Fruit fly (Drosophila melanogaster) whole organism, prepupa: Measurements from ENCODE around the gene CG15387.

ENCODE experiments used
- Blimp-1 ChIP-seq: fragments of 200-800 bp; sonication (Bioruptor generic); optimal IDR thresholded peaks from 3 replicates; lab custom pipeline; 2017; ENCODE audit warnings: missing biosample characterization, missing genetic modification characterization, mild to moderate bottlenecking, moderate library complexity, missing genetic modification reagents
- CG10669 ChIP-seq: fragments of 200-800 bp; sonication (Bioruptor generic); optimal IDR thresholded peaks from 3 replicates; lab custom pipeline; 2018; ENCODE audit warnings: missing biosample characterization, mild to moderate bottlenecking, missing genetic modification characterization, moderate library complexity
- CG11294 ChIP-seq: fragments of 200-800 bp; sonication (Bioruptor generic); IDR thresholded peaks from 2 replicates; pipeline ENCODE4 v1.3.6; 2022; ENCODE audit warnings: missing biosample characterization, missing genetic modification characterization
- CG11762 ChIP-seq: fragments of 200-800 bp; sonication (Bioruptor generic); optimal IDR thresholded peaks from 3 replicates; lab custom pipeline; 2016; ENCODE audit warnings: missing biosample characterization, missing genetic modification characterization; ENCODE audit not compliant: insufficient read depth
- CG15336 ChIP-seq: fragments of 200-800 bp; sonication (Bioruptor generic); IDR thresholded peaks from 2 replicates; pipeline ENCODE4 v1.3.6; 2022; ENCODE audit warnings: missing biosample characterization, missing genetic modification characterization
- CG16779 ChIP-seq: fragments of 200-800 bp; sonication (Bioruptor generic); optimal IDR thresholded peaks from 3 replicates; lab custom pipeline; 2017; ENCODE audit warnings: missing biosample characterization, mild to moderate bottlenecking, missing genetic modification characterization
- CG31627 ChIP-seq: fragments of 200-800 bp; sonication (Bioruptor generic); optimal IDR thresholded peaks from 3 replicates; lab custom pipeline; 2016; ENCODE audit warnings: missing biosample characterization, missing genetic modification characterization
- CG32006 ChIP-seq: fragments of 200-800 bp; sonication (Bioruptor generic); optimal IDR thresholded peaks from 3 replicates; lab custom pipeline; 2017; ENCODE audit warnings: missing biosample characterization, mild to moderate bottlenecking, missing genetic modification characterization
- CG3919 ChIP-seq: fragments of 200-800 bp; sonication (Bioruptor generic); optimal IDR thresholded peaks from 3 replicates; lab custom pipeline; 2016; ENCODE audit warnings: missing biosample characterization, missing genetic modification characterization
- CG6163 ChIP-seq: fragments of 200-800 bp; sonication (Bioruptor generic); IDR thresholded peaks from 3 replicates; pipeline ENCODE4 v1.3.6; 2022; ENCODE audit warnings: missing biosample characterization, missing genetic modification characterization
- CG6276 ChIP-seq: fragments of 200-800 bp; sonication (Bioruptor generic); optimal IDR thresholded peaks from 2 replicates; lab custom pipeline; 2017; ENCODE audit warnings: missing biosample characterization, mild to moderate bottlenecking, missing genetic modification characterization
- CG6792 ChIP-seq: fragments of 200-800 bp; sonication (Bioruptor generic); optimal IDR thresholded peaks from 3 replicates; lab custom pipeline; 2016; ENCODE audit warnings: missing biosample characterization, missing genetic modification characterization
- CG6808 ChIP-seq: fragments of 200-800 bp; sonication (Bioruptor generic); optimal IDR thresholded peaks from 3 replicates; lab custom pipeline; 2017; ENCODE audit warnings: missing biosample characterization, missing genetic modification characterization, mild to moderate bottlenecking, moderate library complexity, missing genetic modification reagents
- CG6854 ChIP-seq: fragments of 200-800 bp; sonication (Bioruptor generic); optimal IDR thresholded peaks from 2 replicates; lab custom pipeline; 2017; ENCODE audit warnings: missing biosample characterization, mild to moderate bottlenecking, missing genetic modification characterization
- CG7368 ChIP-seq: fragments of 200-800 bp; sonication (Bioruptor generic); optimal IDR thresholded peaks from 3 replicates; lab custom pipeline; 2016; ENCODE audit warnings: missing biosample characterization, missing genetic modification characterization
- CG8119 ChIP-seq: fragments of 200-800 bp; sonication (Bioruptor generic); IDR thresholded peaks from 3 replicates; pipeline ENCODE4 v1.3.6; 2022; ENCODE audit warnings: missing biosample characterization, missing genetic modification characterization
- CG9139 ChIP-seq: fragments of 200-800 bp; sonication (Bioruptor generic); optimal IDR thresholded peaks from 3 replicates; lab custom pipeline; 2017; ENCODE audit warnings: missing biosample characterization, mild to moderate bottlenecking, missing genetic modification characterization
- Eip75B ChIP-seq: fragments of 200-800 bp; sonication (Bioruptor generic); optimal IDR thresholded peaks from 3 replicates; lab custom pipeline; 2016; ENCODE audit warnings: missing biosample characterization, missing genetic modification characterization
- Eip78C ChIP-seq: fragments of 200-800 bp; sonication (Bioruptor generic); peaks from one replicate; lab custom pipeline; 2016; ENCODE audit warnings: missing biosample characterization, missing genetic modification characterization
- Eip93F ChIP-seq: fragments of 200-800 bp; sonication (Bioruptor generic); optimal IDR thresholded peaks from 2 replicates; lab custom pipeline; 2016; ENCODE audit warnings: missing biosample characterization, mild to moderate bottlenecking, missing genetic modification characterization
- Ets21C ChIP-seq: fragments of 200-800 bp; sonication (Bioruptor generic); optimal IDR thresholded peaks from 3 replicates; lab custom pipeline; 2016; ENCODE audit warnings: missing biosample characterization, missing genetic modification characterization
- Ets96B ChIP-seq: fragments of 200-800 bp; optimal IDR thresholded peaks from 2 replicates; lab custom pipeline; 2019; ENCODE audit warnings: missing biosample characterization, mild to moderate bottlenecking, missing genetic modification characterization, moderate library complexity
- Gug ChIP-seq: fragments of 200-800 bp; sonication (Bioruptor generic); IDR thresholded peaks from 2 replicates; pipeline ENCODE4 v1.3.6; 2022; ENCODE audit warnings: missing biosample characterization, missing genetic modification characterization
- OdsH ChIP-seq: fragments of 200-800 bp; sonication (Bioruptor generic); optimal IDR thresholded peaks from 3 replicates; lab custom pipeline; 2016; ENCODE audit warnings: missing biosample characterization, missing genetic modification characterization
- Sox102F ChIP-seq: fragments of 200-800 bp; sonication (Bioruptor generic); optimal IDR thresholded peaks from 2 replicates; lab custom pipeline; 2016; ENCODE audit warnings: missing biosample characterization, mild to moderate bottlenecking, missing genetic modification characterization
- Sox14 ChIP-seq: fragments of 200-800 bp; sonication (Bioruptor generic); optimal IDR thresholded peaks from 3 replicates; lab custom pipeline; 2016; ENCODE audit warnings: missing biosample characterization, missing genetic modification characterization
- Sox15 ChIP-seq: fragments of 200-800 bp; sonication (Bioruptor generic); optimal IDR thresholded peaks from 3 replicates; lab custom pipeline; 2016; ENCODE audit warnings: missing biosample characterization, missing genetic modification characterization
- cyc ChIP-seq: fragments of 200-800 bp; sonication (Bioruptor generic); optimal IDR thresholded peaks from 3 replicates; lab custom pipeline; 2016; ENCODE audit warnings: missing biosample characterization, missing genetic modification characterization
- dac ChIP-seq: fragments of 200-800 bp; sonication (Bioruptor generic); optimal IDR thresholded peaks from 2 replicates; lab custom pipeline; 2017; ENCODE audit warnings: missing biosample characterization, mild to moderate bottlenecking, missing genetic modification characterization
- dsx ChIP-seq: fragments of 200-800 bp; optimal IDR thresholded peaks from 3 replicates; lab custom pipeline; 2019; ENCODE audit warnings: missing biosample characterization, mild to moderate bottlenecking, missing genetic modification characterization, moderate library complexity; ENCODE audit not compliant: poor library complexity, severe bottlenecking
- eg ChIP-seq: fragments of 200-800 bp; sonication (Bioruptor generic); IDR thresholded peaks from 3 replicates; pipeline ENCODE4 v1.3.6; 2022; ENCODE audit warnings: missing biosample characterization, missing genetic modification characterization
- fd59A ChIP-seq: fragments of 200-800 bp; sonication (Bioruptor generic); optimal IDR thresholded peaks from 2 replicates; lab custom pipeline; 2017; ENCODE audit warnings: missing biosample characterization, mild to moderate bottlenecking, missing genetic modification characterization, missing genetic modification reagents
- fd85E ChIP-seq: fragments of 200-800 bp; sonication (Bioruptor generic); optimal IDR thresholded peaks from 3 replicates; lab custom pipeline; 2016; ENCODE audit warnings: missing biosample characterization, missing genetic modification characterization
- fkh ChIP-seq: fragments of 200-800 bp; sonication (Bioruptor generic); optimal IDR thresholded peaks from 3 replicates; lab custom pipeline; 2017; ENCODE audit warnings: missing biosample characterization, mild to moderate bottlenecking, missing genetic modification characterization, moderate library complexity
- lz ChIP-seq: fragments of 200-800 bp; sonication (Bioruptor generic); optimal IDR thresholded peaks from 3 replicates; lab custom pipeline; 2016; ENCODE audit warnings: missing biosample characterization, missing genetic modification characterization
- net ChIP-seq: fragments of 200-800 bp; sonication (Bioruptor generic); optimal IDR thresholded peaks from 3 replicates; lab custom pipeline; 2016; ENCODE audit warnings: missing biosample characterization, missing genetic modification characterization
- pdm3 ChIP-seq: fragments of 200-800 bp; sonication (Bioruptor generic); optimal IDR thresholded peaks from 3 replicates; lab custom pipeline; 2016; ENCODE audit warnings: missing biosample characterization, missing genetic modification characterization
- spab ChIP-seq: fragments of 200-800 bp; sonication (Bioruptor generic); optimal IDR thresholded peaks from 2 replicates; lab custom pipeline; 2017; ENCODE audit warnings: missing biosample characterization, mild to moderate bottlenecking, missing genetic modification characterization, missing genetic modification reagents
- ss ChIP-seq, 2 experiments: fragments of 200-800 bp; sonication (Bioruptor generic); optimal IDR thresholded peaks; 2 replicates in 1 of 2; 3 replicates in 1 of 2; lab custom pipeline; 2017 to 2018; ENCODE audit warnings: mild to moderate bottlenecking in 2 of 2, missing biosample characterization in 2 of 2, missing genetic modification characterization in 2 of 2, moderate library complexity in 1 of 2
- svp ChIP-seq: fragments of 200-800 bp; sonication (Bioruptor generic); peaks from one replicate; lab custom pipeline; 2016; ENCODE audit warnings: missing biosample characterization, missing genetic modification characterization
- topi ChIP-seq: fragments of 200-800 bp; sonication (Bioruptor generic); optimal IDR thresholded peaks from 3 replicates; lab custom pipeline; 2016; ENCODE audit warnings: missing biosample characterization, missing genetic modification characterization

Gene CG15387

dm6 chr2L:2227316-2227715 is 1.2 kb upstream of the CG15387 start (continued):
- TF ChIP-seq net (GFP tag; lab: Kevin White, UChicago) = peak; percentile 88
- TF ChIP-seq CG6854 (GFP tag; lab: Kevin White, UChicago) = peak; percentile 30
- peak; percentile 76 for TF ChIP-seq Eip75B (GFP tag; lab: Kevin White, UChicago)
- peak; percentile 68 for TF ChIP-seq Ets21C (GFP tag; lab: Kevin White, UChicago)
- peak; percentile 68 for TF ChIP-seq dac (GFP tag; lab: Kevin White, UChicago)
- TF ChIP-seq fd59A = peak; percentile 58
- no peak for TF ChIP-seq Eip93F
- peak; percentile 81 for TF ChIP-seq CG6792 (GFP tag; lab: Kevin White, UChicago)

DNA sequence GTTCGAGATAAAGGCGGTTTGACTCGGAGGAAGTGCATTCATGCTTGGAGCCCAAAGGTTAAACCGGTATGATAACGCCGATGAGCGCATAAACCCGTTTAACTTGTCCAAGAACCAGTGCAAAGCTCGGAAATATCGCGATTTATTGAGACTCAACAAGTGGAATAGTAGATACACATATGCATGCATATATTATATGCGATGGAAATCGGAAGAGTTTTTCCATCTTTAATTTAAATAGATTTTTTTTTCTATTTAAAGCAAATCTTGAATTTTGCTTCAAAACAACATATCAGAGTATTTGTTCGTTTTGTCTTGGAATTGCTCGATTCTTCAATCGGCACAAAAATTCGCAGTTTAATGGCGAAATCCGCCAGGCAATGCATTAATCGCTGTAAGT is 3.7 kb downstream of the CG15387 start:
- TF ChIP-seq CG16779 (tag; lab: Kevin White, UChicago) = no peak
- TF ChIP-seq CG7368 (GFP tag; lab: Kevin White, UChicago) = no peak
- no peak for TF ChIP-seq Gug
- no peak for TF ChIP-seq Sox15
- no peak for TF ChIP-seq Ets96B (tag; lab: Kevin White, UChicago)
- TF ChIP-seq CG6163 = peak; percentile 41; the same call in 1 of the 3 replicates
- TF ChIP-seq Eip78C = peak; percentile 78
- TF ChIP-seq CG6808 (GFP tag; lab: Kevin White, UChicago) = no peak
- TF ChIP-seq dsx (GFP tag; lab: Kevin White, UChicago) = peak; percentile 8
- no peak for TF ChIP-seq topi (GFP tag; lab: Kevin White, UChicago)
- TF ChIP-seq CG9139 (GFP tag; lab: Kevin White, UChicago) = no peak
- TF ChIP-seq CG32006 (GFP tag; lab: Kevin White, UChicago) = peak; percentile 46
- peak; percentile 30 for TF ChIP-seq OdsH
- TF ChIP-seq Sox14 (GFP tag; lab: Kevin White, UChicago) = no peak
- no peak for TF ChIP-seq CG11762 (GFP tag; lab: Kevin White, UChicago)
- TF ChIP-seq CG15336 = no peak; the same call in 1 of the 2 replicates
- no peak for TF ChIP-seq CG11294 (GFP tag; lab: Robert Waterston, UW)
- TF ChIP-seq Sox102F (GFP tag; lab: Kevin White, UChicago) = no peak
- peak; percentile 48; the same call in 1 of the 3 replicates for TF ChIP-seq CG8119 (GFP tag; lab: Robert Waterston, UW)
- TF ChIP-seq spab (GFP tag; lab: Kevin White, UChicago) = no peak
- no peak for TF ChIP-seq Blimp-1 (GFP tag; lab: Kevin White, UChicago)
- no peak for TF ChIP-seq CG10669 (GFP tag; lab: Kevin White, UChicago)
- TF ChIP-seq fd59A = no peak
- TF ChIP-seq ss (GFP tag; optimal IDR thresholded peaks at IDR 0.05; lab: Kevin White, UChicago) = peak in 1 of 2 experiments; percentile 6
- no peak for TF ChIP-seq fd85E (GFP tag; lab: Kevin White, UChicago)
- TF ChIP-seq pdm3 (GFP tag; lab: Kevin White, UChicago) = peak; percentile 10
- TF ChIP-seq Eip75B (GFP tag; lab: Kevin White, UChicago) = no peak
- no peak for TF ChIP-seq fkh (GFP tag; lab: Kevin White, UChicago)
- 0 out of 3 replicates have a peak, but pooled peaks have one; percentile 38 for TF ChIP-seq eg (GFP tag; lab: Robert Waterston, UW)
- TF ChIP-seq lz = no peak
- peak; percentile 78 for TF ChIP-seq svp (GFP tag; lab: Kevin White, UChicago)
- TF ChIP-seq cyc (GFP tag; lab: Kevin White, UChicago) = no peak
- peak; percentile 33 for TF ChIP-seq CG6276
- TF ChIP-seq CG3919 (GFP tag; lab: Kevin White, UChicago) = peak; percentile 4
- TF ChIP-seq CG31627 (GFP tag; lab: Kevin White, UChicago) = no peak
